Fruit fly (Drosophila melanogaster): Measurements from ENCODE around the gene CG31546.

CG31546 gene

DNA sequence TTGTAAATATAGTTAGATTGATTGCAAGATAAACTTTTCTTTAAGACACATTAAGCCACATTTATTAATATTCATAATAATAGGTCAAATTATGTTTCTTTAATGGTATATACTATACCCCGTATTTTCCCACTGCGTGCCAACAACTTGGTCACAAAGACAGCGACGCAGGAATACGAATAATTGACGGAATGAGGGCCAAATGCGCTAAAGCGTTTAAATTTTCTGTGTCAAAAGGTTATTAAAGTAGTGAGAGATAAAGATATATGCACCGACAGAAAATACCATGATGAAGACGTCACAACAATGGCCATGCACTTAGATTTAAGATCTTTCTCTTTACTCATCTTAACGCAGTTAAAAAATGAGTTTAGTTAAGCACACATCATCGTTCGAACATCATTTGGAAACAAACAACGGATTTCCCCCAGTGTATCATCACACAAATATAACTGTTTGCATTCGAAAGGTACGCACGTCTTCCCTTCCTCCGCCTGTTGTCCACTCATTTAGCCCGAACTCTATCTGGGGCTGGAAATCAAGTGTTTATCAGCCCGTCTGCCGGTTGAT lies 15.0 kb downstream of the CG31546 start:
- TF ChIP-seq fd96Ca (GFP tag; IDR thresholded peaks at IDR 0.05) (peak; percentile 64; the same call in 1 of the 3 replicates), D1 (tag; optimal IDR thresholded peaks at IDR 0.05) (no peak), CG8159 (tag; optimal IDR thresholded peaks at IDR 0.05) (peak; percentile 70), EcR (GFP tag; optimal IDR thresholded peaks at IDR 0.05) (no peak), CG13204 (GFP tag; optimal IDR thresholded peaks at IDR 0.05) (no peak), CG15710 (tag; optimal IDR thresholded peaks at IDR 0.05) (peak; percentile 60), CG10348 (GFP tag; IDR thresholded peaks at IDR 0.05) (no peak), CG4496 (GFP tag; IDR thresholded peaks at IDR 0.05) (0 out of 3 replicates have a peak, but pooled peaks have one; percentile 45), CG9948 (tag; optimal IDR thresholded peaks at IDR 0.05) (peak; percentile 41), Pif1B (GFP tag; optimal IDR thresholded peaks at IDR 0.05) (peak; percentile 34), CG32121 (GFP tag; IDR thresholded peaks at IDR 0.05) (peak; percentile 33; the same call in 1 of the 2 replicates), CG14655 (GFP tag; optimal IDR thresholded peaks at IDR 0.05) (peak; percentile 79), rn (GFP tag; IDR thresholded peaks at IDR 0.05) (peak; percentile 51), CG12605 (GFP tag; IDR thresholded peaks at IDR 0.05) (peak; percentile 30), Pif1A (GFP tag; optimal IDR thresholded peaks at IDR 0.05) (peak; percentile 61), Snoo (tag; optimal IDR thresholded peaks at IDR 0.05) (peak; percentile 60), gl (tag; optimal IDR thresholded peaks at IDR 0.05) (peak; percentile 14), Ets98B (GFP tag; IDR thresholded peaks at IDR 0.05) (no peak; the same call in 1 of the 2 replicates), CG34367 (tag; optimal IDR thresholded peaks at IDR 0.05) (peak; percentile 30), CG8301 (tag; optimal IDR thresholded peaks at IDR 0.05) (peak; percentile 58), CG17806 (tag; optimal IDR thresholded peaks at IDR 0.05) (peak; percentile 45)

- TF ChIP-seq CG12605 (GFP tag; IDR thresholded peaks at IDR 0.05) = no peak
- TF ChIP-seq Pif1B (GFP tag; optimal IDR thresholded peaks at IDR 0.05) = no peak
- TF ChIP-seq rn (GFP tag; IDR thresholded peaks at IDR 0.05) = no peak
- TF ChIP-seq CG14655 (GFP tag; optimal IDR thresholded peaks at IDR 0.05) = no peak
- peak; percentile 63 for TF ChIP-seq fd96Ca (GFP tag; IDR thresholded peaks at IDR 0.05)
- TF ChIP-seq CG8301 (tag; optimal IDR thresholded peaks at IDR 0.05) = peak; percentile 53
- TF ChIP-seq EcR (GFP tag; optimal IDR thresholded peaks at IDR 0.05) = no peak
- peak; percentile 50 for TF ChIP-seq CG15710 (tag; optimal IDR thresholded peaks at IDR 0.05)
- TF ChIP-seq Pif1A (GFP tag; optimal IDR thresholded peaks at IDR 0.05) = peak; percentile 16
- TF ChIP-seq CG32121 (GFP tag; IDR thresholded peaks at IDR 0.05) = peak; percentile 56
- TF ChIP-seq gl (tag; optimal IDR thresholded peaks at IDR 0.05) = peak; percentile 7
- peak; percentile 32 for TF ChIP-seq CG9948 (tag; optimal IDR thresholded peaks at IDR 0.05)
- TF ChIP-seq CG13204 (GFP tag; optimal IDR thresholded peaks at IDR 0.05) = no peak
- TF ChIP-seq D1 (tag; optimal IDR thresholded peaks at IDR 0.05) = no peak
- TF ChIP-seq Ets98B (GFP tag; IDR thresholded peaks at IDR 0.05) = peak; percentile 55
- no peak for TF ChIP-seq CG34367 (tag; optimal IDR thresholded peaks at IDR 0.05)
- TF ChIP-seq Snoo (tag; optimal IDR thresholded peaks at IDR 0.05) = peak; percentile 22
- no peak for TF ChIP-seq CG10348 (GFP tag; IDR thresholded peaks at IDR 0.05)
- TF ChIP-seq CG8159 (tag; optimal IDR thresholded peaks at IDR 0.05) = peak; percentile 34
- peak; percentile 22 for TF ChIP-seq CG17806 (tag; optimal IDR thresholded peaks at IDR 0.05)
- peak; percentile 46; the same call in 2 of the 3 replicates for TF ChIP-seq CG4496 (GFP tag; IDR thresholded peaks at IDR 0.05)
Observed at dm6 chr3R:5617923-5618623, 17.4 kb downstream of the CG31546 start.

DNA sequence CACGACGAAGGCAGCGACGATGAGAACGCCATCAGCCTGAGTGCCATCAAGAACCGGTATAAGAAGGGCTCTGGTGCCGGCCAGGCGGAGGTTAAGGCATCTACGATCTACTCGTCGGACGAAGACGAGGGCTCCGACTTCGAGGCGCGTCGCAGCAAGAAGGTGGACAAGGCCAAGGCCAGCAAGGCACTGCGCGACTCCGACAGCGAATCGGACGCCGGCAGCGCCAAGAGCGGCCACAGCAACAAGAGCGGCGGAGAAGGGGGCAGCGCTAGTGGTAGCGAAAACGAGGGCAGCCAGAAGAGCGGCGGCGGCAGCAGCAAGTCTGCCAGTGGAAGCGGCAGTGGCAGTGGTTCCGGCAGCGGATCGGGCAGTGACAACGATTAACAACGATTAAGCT lies 19.9 kb downstream of the CG31546 start:
- TF ChIP-seq rn (GFP tag; IDR thresholded peaks at IDR 0.05) (no peak), EcR (GFP tag; optimal IDR thresholded peaks at IDR 0.05) (peak; percentile 85), gl (tag; optimal IDR thresholded peaks at IDR 0.05) (no peak), CG13204 (GFP tag; optimal IDR thresholded peaks at IDR 0.05) (peak; percentile 79)

dm6 chr3R:5613114-5613443 lies 22.3 kb downstream of the CG31546 start, which contains the start of gene Atu:
TSS of gene Atu (plus strand) at chr3R:5613358.
- no peak for TF ChIP-seq Ets98B (GFP tag; IDR thresholded peaks at IDR 0.05)
- TF ChIP-seq CG13204 (GFP tag; optimal IDR thresholded peaks at IDR 0.05) = no peak
- TF ChIP-seq CG8159 (tag; optimal IDR thresholded peaks at IDR 0.05) = no peak

DNA sequence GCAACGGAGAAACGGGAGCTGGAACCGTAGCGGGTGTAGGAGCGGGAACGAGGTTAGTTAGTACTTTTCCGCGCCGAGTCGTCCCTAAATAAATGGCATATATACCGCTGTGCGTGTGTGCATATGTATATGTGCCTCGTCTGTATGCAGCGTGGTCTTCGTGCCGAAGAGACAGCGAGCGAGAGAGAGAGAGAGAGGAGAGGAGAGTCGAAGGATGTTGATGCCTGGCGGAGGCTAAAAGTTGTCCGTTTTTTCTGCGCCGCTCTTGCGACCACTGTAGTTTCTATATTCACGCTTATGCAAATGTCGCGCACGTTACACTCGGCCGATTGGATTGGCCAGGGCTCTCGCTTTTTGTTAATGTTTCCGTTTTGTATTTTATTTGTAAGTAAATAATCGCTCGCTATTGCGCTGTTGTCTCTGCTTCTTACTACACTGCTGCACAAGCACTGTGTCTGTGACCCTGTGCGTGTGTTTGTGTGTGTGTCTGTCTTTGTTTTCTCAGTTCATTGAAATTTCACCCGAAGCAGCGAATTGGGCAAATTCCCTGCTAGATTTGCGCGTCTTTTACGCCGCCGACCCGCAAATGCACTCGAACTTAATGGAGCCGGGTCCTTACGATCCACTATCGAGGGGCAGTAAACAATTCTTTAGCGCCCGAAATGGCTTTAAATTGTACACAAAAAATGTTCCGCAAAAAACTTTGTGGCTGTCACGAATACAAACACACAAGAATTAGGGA lies 22.9 kb downstream of the CG31546 start, which contains the start of gene Rga:
Gene Rga, minus strand, starts transcription at position 741 of the 742 bp plus-strand sequence.
- TF ChIP-seq EcR (GFP tag; optimal IDR thresholded peaks at IDR 0.05) (peak; percentile 85), CG12605 (GFP tag; IDR thresholded peaks at IDR 0.05) (0 out of 2 replicates have a peak, but pooled peaks have one; percentile 24), CG34367 (tag; optimal IDR thresholded peaks at IDR 0.05) (no peak)

DNA sequence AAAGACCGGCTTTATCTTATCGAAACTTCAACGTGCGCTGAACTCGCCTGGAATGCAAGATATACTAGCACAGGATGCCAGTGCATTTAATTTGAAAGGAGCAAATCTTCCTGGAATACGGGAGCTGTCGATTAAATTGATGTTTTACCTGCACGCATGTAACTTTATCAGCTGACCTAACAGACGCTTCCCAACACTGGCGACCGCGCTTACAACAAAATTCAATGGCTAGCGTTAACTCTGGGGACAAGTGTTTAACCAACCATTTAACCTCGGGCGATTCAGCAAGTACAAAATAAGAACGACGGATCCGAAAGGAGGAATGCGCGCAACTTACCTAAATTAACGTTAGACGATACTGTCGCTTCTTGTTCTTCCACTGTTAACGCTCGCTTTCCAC lies 23.7 kb downstream of the CG31546 start:
- no peak for TF ChIP-seq CG17806 (tag; optimal IDR thresholded peaks at IDR 0.05)
- no peak for TF ChIP-seq gl (tag; optimal IDR thresholded peaks at IDR 0.05)
- TF ChIP-seq Pif1B (GFP tag; optimal IDR thresholded peaks at IDR 0.05) = no peak
- TF ChIP-seq CG4496 (GFP tag; IDR thresholded peaks at IDR 0.05) = no peak
- TF ChIP-seq D1 (tag; optimal IDR thresholded peaks at IDR 0.05) = no peak

All from whole organism, pupa.